Worm (Caenorhabditis elegans) whole organism, midembryonic: ENCODE measurements around the gene pas-7.

Experiments used
- cog-1 ChIP-seq: sonication (generic microtip); optimal IDR thresholded peaks from 2 replicates; lab custom pipeline; 2016; ENCODE audit warnings: missing genetic modification characterization, missing compliant biosample characterization
- klf-2 ChIP-seq: fragments of 200-800 bp; sonication (Bioruptor generic); conservative IDR thresholded peaks from 2 replicates; pipeline ENCODE4 v1.3.6; 2022; ENCODE audit warnings: missing genetic modification reagents, missing genetic modification characterization, missing compliant biosample characterization
- tab-1 ChIP-seq: fragments of 200-800 bp; sonication (Bioruptor generic); IDR thresholded peaks from 2 replicates; pipeline ENCODE4 v1.3.6; 2022; ENCODE audit warnings: missing genetic modification characterization, missing compliant biosample characterization

Gene pas-7

DNA sequence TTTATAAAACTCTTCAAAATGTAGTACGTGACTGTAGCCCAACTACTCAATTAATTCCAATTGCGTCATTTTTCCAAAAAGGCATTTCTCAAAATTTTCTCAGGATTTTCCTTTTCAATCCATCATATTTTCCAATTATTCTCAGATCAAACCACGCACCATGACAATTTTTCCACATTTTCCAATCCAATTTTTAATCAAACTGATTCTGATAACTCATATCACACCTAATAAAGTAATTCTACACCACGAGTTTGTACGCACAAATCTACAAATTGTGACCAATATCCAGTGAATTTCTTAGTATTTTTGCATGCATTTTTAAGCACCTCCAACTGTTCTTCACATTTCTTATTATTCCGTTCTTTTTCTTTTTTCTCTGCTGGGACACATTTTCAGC lies 48.2 kb downstream of the pas-7 start:
- TF ChIP-seq klf-2: no peak
- no peak for TF ChIP-seq cog-1 (tag; lab: Kevin White, UChicago)
- no peak for TF ChIP-seq tab-1 (GFP tag; lab: Robert Waterston, UW)
